Fruit fly (Drosophila melanogaster) whole organism, pupa: ENCODE results near the gene CG33796.

Source experiments
- CG10348 ChIP-seq: fragments of 200-800 bp; sonication (Bioruptor generic); IDR thresholded peaks from 2 replicates; pipeline ENCODE4 v1.3.6; 2022; ENCODE audit warnings: missing biosample characterization, missing genetic modification characterization
- CG12605 ChIP-seq: fragments of 200-800 bp; sonication (Bioruptor generic); IDR thresholded peaks from 2 replicates; pipeline ENCODE4 v1.3.6; 2022; ENCODE audit warnings: missing biosample characterization, missing genetic modification characterization
- CG13204 ChIP-seq: fragments of 200-800 bp; sonication (Bioruptor generic); optimal IDR thresholded peaks from 2 replicates; lab custom pipeline; 2018; ENCODE audit warnings: missing biosample characterization, mild to moderate bottlenecking, missing genetic modification characterization, moderate library complexity
- CG14655 ChIP-seq: fragments of 200-800 bp; sonication (Bioruptor generic); optimal IDR thresholded peaks from 3 replicates; lab custom pipeline; 2017; ENCODE audit warnings: mild to moderate bottlenecking, missing biosample characterization, missing genetic modification reagents, missing genetic modification characterization
- CG15710 ChIP-seq: fragments of 200-800 bp; sonication (Bioruptor generic); optimal IDR thresholded peaks from 2 replicates; lab custom pipeline; 2018; ENCODE audit warnings: missing biosample characterization, mild to moderate bottlenecking, missing genetic modification characterization, moderate library complexity
- CG17806 ChIP-seq: fragments of 200-800 bp; sonication (Bioruptor generic); optimal IDR thresholded peaks from 2 replicates; lab custom pipeline; 2018; ENCODE audit warnings: missing biosample characterization, mild to moderate bottlenecking, missing genetic modification characterization, moderate library complexity
- CG32121 ChIP-seq: fragments of 200-800 bp; sonication (Bioruptor generic); IDR thresholded peaks from 2 replicates; pipeline ENCODE4 v1.3.6; 2022; ENCODE audit warnings: missing biosample characterization, missing genetic modification characterization
- CG34367 ChIP-seq: fragments of 200-800 bp; sonication (Bioruptor generic); optimal IDR thresholded peaks from 2 replicates; lab custom pipeline; 2018; ENCODE audit warnings: missing biosample characterization, mild to moderate bottlenecking, missing genetic modification characterization
- CG4496 ChIP-seq: fragments of 200-800 bp; sonication (Bioruptor generic); IDR thresholded peaks from 3 replicates; pipeline ENCODE4 v1.3.6; 2022; ENCODE audit warnings: missing biosample characterization, missing genetic modification characterization
- CG8159 ChIP-seq: fragments of 200-800 bp; sonication (Bioruptor generic); optimal IDR thresholded peaks from 3 replicates; lab custom pipeline; 2018; ENCODE audit warnings: missing biosample characterization, mild to moderate bottlenecking, missing genetic modification characterization, moderate library complexity
- CG8301 ChIP-seq: fragments of 200-800 bp; sonication (Bioruptor generic); optimal IDR thresholded peaks from 2 replicates; lab custom pipeline; 2018; ENCODE audit warnings: missing biosample characterization, mild to moderate bottlenecking, missing genetic modification characterization
- CG9948 ChIP-seq: fragments of 200-800 bp; sonication (Bioruptor generic); optimal IDR thresholded peaks from 2 replicates; lab custom pipeline; 2018; ENCODE audit warnings: missing biosample characterization, mild to moderate bottlenecking, missing genetic modification characterization, moderate library complexity
- D1 ChIP-seq: fragments of 200-800 bp; sonication (Bioruptor generic); optimal IDR thresholded peaks from 2 replicates; lab custom pipeline; 2018; ENCODE audit warnings: missing biosample characterization, mild to moderate bottlenecking, missing genetic modification characterization, moderate library complexity
- EcR ChIP-seq: fragments of 200-800 bp; sonication (Bioruptor generic); optimal IDR thresholded peaks from 3 replicates; lab custom pipeline; 2019; ENCODE audit warnings: missing biosample characterization, missing genetic modification characterization, mild to moderate bottlenecking, moderate library complexity, missing genetic modification reagents
- Ets98B ChIP-seq: fragments of 200-800 bp; sonication (Bioruptor generic); IDR thresholded peaks from 2 replicates; pipeline ENCODE4 v1.3.6; 2022; ENCODE audit warnings: missing biosample characterization, missing genetic modification characterization
- Pif1A ChIP-seq: fragments of 200-800 bp; sonication (Bioruptor generic); optimal IDR thresholded peaks from 3 replicates; lab custom pipeline; 2016; ENCODE audit warnings: missing biosample characterization, missing genetic modification characterization
- Pif1B ChIP-seq: fragments of 200-800 bp; sonication (Bioruptor generic); optimal IDR thresholded peaks from 3 replicates; lab custom pipeline; 2016; ENCODE audit warnings: missing biosample characterization, missing genetic modification characterization
- Snoo ChIP-seq: fragments of 200-800 bp; sonication (Bioruptor generic); optimal IDR thresholded peaks from 3 replicates; lab custom pipeline; 2017; ENCODE audit warnings: missing biosample characterization, mild to moderate bottlenecking, missing genetic modification characterization, inconsistent platforms
- fd96Ca ChIP-seq: fragments of 200-800 bp; sonication (Bioruptor generic); IDR thresholded peaks from 3 replicates; pipeline ENCODE4 v1.3.6; 2022; ENCODE audit warnings: missing biosample characterization, missing genetic modification characterization
- gl ChIP-seq: fragments of 200-800 bp; sonication (Bioruptor generic); optimal IDR thresholded peaks from 2 replicates; lab custom pipeline; 2018; ENCODE audit warnings: missing biosample characterization, mild to moderate bottlenecking, missing genetic modification characterization
- rn ChIP-seq: fragments of 200-800 bp; sonication (Bioruptor generic); IDR thresholded peaks from 2 replicates; pipeline ENCODE4 v1.3.6; 2022; ENCODE audit warnings: missing biosample characterization, missing genetic modification characterization

Gene CG33796

DNA sequence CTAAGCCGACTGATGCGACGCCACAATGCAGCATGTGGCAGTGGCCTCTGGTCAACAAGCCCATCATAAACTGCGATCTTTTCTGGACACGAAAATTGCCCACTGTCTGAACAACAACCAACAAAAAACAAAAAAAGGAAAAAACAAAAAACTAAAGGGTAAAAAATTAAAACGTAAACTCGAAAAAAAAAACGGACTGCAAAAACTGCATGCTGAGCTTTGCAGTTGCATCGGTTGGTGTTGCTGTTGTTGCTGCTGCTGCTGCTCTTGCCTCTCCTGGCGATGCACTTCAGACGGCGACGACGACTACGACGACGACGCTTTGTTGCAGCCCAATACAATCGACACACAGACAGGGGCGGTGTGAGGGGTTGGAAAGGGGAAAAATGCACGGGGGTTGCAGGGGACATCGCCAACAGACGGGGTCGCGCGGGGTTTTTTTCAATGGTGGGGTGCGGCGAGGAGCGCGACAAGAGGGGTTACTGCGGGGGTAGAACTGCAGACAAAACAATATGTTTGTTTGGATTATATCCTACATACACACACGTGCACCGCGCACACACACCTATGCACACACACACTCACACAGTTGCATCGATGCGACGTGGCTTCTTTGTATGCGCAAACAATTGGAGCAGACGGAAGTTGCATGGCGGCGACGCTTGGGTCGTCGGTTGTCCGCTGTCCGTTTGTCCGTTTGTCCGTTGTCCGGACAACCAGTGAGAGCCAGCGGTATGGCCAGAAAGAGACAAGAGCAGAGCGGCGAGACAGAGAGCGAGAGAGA is 4.1 kb upstream of the CG33796 start:
- peak; percentile 30 for TF ChIP-seq CG17806 (tag; lab: Kevin White, UChicago)
- TF ChIP-seq CG9948 (tag; lab: Kevin White, UChicago), result peak; percentile 2
- peak; percentile 1 for TF ChIP-seq Pif1A (GFP tag; lab: Kevin White, UChicago)
- TF ChIP-seq CG4496, result peak; percentile 42; the same call in 1 of the 3 replicates
- TF ChIP-seq Snoo (tag; lab: Kevin White, UChicago), result peak; percentile 97
- peak; percentile 54 for TF ChIP-seq CG8159 (tag; lab: Kevin White, UChicago)
- peak; percentile 14 for TF ChIP-seq CG14655 (GFP tag; lab: Kevin White, UChicago)
- no peak for TF ChIP-seq CG32121 (GFP tag; lab: Robert Waterston, UW)
- no peak for TF ChIP-seq Ets98B
- peak; percentile 77 for TF ChIP-seq EcR
- no peak for TF ChIP-seq rn (GFP tag; lab: Robert Waterston, UW)
- peak; percentile 98 for TF ChIP-seq CG13204
- no peak for TF ChIP-seq CG12605
- TF ChIP-seq CG15710 (tag; lab: Kevin White, UChicago), result peak; percentile 36
- no peak for TF ChIP-seq CG34367
- TF ChIP-seq CG8301 (tag; lab: Kevin White, UChicago), result no peak
- peak; percentile 24 for TF ChIP-seq Pif1B (GFP tag; lab: Kevin White, UChicago)
- TF ChIP-seq D1, result peak; percentile 49
- 0 out of 3 replicates have a peak, but pooled peaks have one; percentile 29 for TF ChIP-seq fd96Ca (GFP tag; lab: Robert Waterston, UW)
- TF ChIP-seq gl, result peak; percentile 34
- no peak for TF ChIP-seq CG10348 (GFP tag; lab: Robert Waterston, UW)

DNA sequence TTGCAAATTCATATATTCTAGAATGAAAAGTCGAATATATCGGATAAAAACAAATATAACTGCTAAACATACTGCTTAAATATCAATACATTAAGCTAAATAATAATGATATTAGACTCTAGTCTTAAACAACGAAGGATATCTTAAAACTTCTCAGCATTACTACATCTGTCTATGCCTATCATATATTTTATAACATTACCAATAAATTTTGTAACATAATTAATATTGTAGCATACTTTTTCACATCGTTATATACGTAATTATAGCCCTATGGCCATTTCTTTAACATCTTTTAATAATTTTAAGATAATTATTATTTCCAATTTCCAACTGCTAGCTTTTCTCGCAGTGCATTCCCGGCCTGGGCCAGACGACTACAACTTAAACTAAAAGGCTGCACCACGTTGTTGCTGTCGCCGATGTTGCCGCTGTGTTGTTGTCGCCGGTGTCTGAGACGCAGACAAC is 2.9 kb upstream of the CG33796 start:
- TF ChIP-seq CG8159 (tag; lab: Kevin White, UChicago) (peak; percentile 86), CG8301 (tag; lab: Kevin White, UChicago) (peak; percentile 41), rn (GFP tag; lab: Robert Waterston, UW) (0 out of 2 replicates have a peak, but pooled peaks have one; percentile 16), CG12605 (no peak), CG13204 (peak; percentile 71), Ets98B (no peak), CG17806 (tag; lab: Kevin White, UChicago) (peak; percentile 77), fd96Ca (GFP tag; lab: Robert Waterston, UW) (no peak), CG9948 (tag; lab: Kevin White, UChicago) (peak; percentile 79), D1 (peak; percentile 68), CG10348 (GFP tag; lab: Robert Waterston, UW) (no peak), Snoo (tag; lab: Kevin White, UChicago) (peak; percentile 59), CG4496 (no peak), EcR (no peak), CG34367 (peak; percentile 74), Pif1A (GFP tag; lab: Kevin White, UChicago) (peak; percentile 30), Pif1B (GFP tag; lab: Kevin White, UChicago) (peak; percentile 53), CG15710 (tag; lab: Kevin White, UChicago) (peak; percentile 87), CG14655 (GFP tag; lab: Kevin White, UChicago) (peak; percentile 74), gl (no peak), CG32121 (GFP tag; lab: Robert Waterston, UW) (no peak)
- TF ChIP-seq, all 21 proteins: peak for 13

DNA sequence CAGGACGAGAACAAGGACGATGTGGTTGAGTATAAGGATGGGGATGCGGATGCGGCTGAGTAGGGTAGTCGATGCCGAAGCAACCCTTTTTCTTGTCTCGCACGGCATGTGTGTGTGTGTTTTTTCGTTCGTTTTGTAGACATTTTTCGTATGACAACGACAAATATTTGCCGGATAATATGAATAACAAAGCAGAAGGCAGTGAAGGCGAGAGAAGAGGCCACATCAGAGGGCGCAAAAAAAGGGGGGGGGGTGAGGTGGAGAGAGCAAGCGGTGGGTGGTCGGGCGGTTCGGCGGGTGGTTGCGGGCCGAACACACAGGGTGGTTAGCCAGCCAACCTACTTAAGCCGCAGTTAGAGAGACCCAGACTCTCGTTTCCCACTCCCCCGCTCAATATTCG is 2.5 kb upstream of the CG33796 start:
- TF ChIP-seq Snoo (tag; lab: Kevin White, UChicago), result no peak
- TF ChIP-seq CG9948 (tag; lab: Kevin White, UChicago), result no peak
- no peak for TF ChIP-seq rn (GFP tag; lab: Robert Waterston, UW)
- TF ChIP-seq gl, result no peak
- TF ChIP-seq CG15710 (tag; lab: Kevin White, UChicago), result no peak
- TF ChIP-seq CG17806 (tag; lab: Kevin White, UChicago), result no peak
- no peak for TF ChIP-seq CG13204
- TF ChIP-seq Pif1A (GFP tag; lab: Kevin White, UChicago), result no peak
- TF ChIP-seq Pif1B (GFP tag; lab: Kevin White, UChicago), result no peak
- no peak for TF ChIP-seq EcR
- TF ChIP-seq CG4496, result no peak
- no peak for TF ChIP-seq fd96Ca (GFP tag; lab: Robert Waterston, UW)
- TF ChIP-seq CG34367, result no peak

DNA sequence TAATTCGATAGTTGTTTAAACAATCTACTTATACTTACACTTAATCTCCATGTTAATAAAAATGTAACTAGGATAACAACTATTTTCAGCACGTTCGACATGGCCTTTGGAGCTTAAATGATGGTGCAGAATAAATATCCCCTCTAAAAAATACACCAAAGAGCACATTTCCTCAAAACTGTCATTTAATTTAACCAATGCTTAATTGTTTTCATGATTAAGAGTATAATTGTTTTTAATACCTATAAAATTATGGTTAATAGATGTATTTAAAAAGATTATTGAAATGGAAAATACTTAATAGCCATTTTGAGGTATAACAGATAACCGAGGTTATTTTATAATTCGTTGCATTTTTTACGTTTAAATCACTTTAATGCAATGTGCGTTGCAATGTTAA is 1.4 kb upstream of the CG33796 start, which contains the start of gene CG33795:
Gene CG33795, minus strand, starts transcription at position 101 of the 400 bp plus-strand sequence.
- TF ChIP-seq CG13204 (no peak), Pif1A (GFP tag; lab: Kevin White, UChicago) (no peak), fd96Ca (GFP tag; lab: Robert Waterston, UW) (no peak), CG9948 (tag; lab: Kevin White, UChicago) (no peak), EcR (no peak), CG17806 (tag; lab: Kevin White, UChicago) (no peak), CG14655 (GFP tag; lab: Kevin White, UChicago) (no peak), Pif1B (GFP tag; lab: Kevin White, UChicago) (no peak), rn (GFP tag; lab: Robert Waterston, UW) (no peak), CG15710 (tag; lab: Kevin White, UChicago) (no peak), CG8159 (tag; lab: Kevin White, UChicago) (no peak), CG12605 (no peak)
- TF ChIP-seq, all 21 proteins: peak for 0

DNA sequence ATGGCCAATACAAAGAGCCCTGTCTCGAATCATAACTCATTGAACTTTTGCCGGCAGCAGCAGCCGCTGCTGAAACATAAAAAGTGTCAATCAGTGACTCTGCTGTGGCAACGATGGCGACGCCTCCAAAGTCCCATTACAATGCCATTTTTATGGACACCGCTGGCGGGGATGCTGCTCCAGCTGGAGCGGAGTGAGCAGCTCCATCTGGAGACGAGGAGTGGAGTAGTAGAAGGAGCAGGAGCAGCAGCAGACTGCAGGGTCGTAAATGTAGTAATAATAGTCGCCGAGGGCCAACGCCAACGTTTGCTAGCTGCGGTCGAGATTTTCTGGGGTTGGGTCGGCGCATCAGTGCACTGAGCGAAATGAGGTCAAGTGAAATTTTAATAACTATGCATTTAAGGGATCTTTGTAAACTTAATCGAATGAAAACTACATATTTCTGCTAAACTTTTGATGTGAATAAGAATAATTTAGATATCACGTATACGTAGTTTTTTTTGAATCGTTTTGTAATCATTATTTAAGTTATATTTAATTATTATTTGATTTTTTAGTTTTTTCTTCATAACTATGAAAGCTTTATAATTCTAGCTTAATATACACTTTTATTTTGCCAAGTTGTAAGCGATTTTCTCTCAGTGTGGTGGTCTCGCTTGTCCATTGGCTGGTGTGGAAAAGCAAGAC is 1.3 kb downstream of the CG33796 start:
- TF ChIP-seq CG15710 (tag; lab: Kevin White, UChicago) (peak; percentile 38), D1 (peak; percentile 1), CG17806 (tag; lab: Kevin White, UChicago) (peak; percentile 45), Ets98B (no peak), fd96Ca (GFP tag; lab: Robert Waterston, UW) (no peak), CG14655 (GFP tag; lab: Kevin White, UChicago) (peak; percentile 52), Pif1A (GFP tag; lab: Kevin White, UChicago) (no peak), CG4496 (0 out of 3 replicates have a peak, but pooled peaks have one; percentile 13), CG8159 (tag; lab: Kevin White, UChicago) (peak; percentile 64), CG32121 (GFP tag; lab: Robert Waterston, UW) (no peak), CG13204 (peak; percentile 60), Snoo (tag; lab: Kevin White, UChicago) (no peak), gl (no peak), CG8301 (tag; lab: Kevin White, UChicago) (peak; percentile 2), CG10348 (GFP tag; lab: Robert Waterston, UW) (no peak), EcR (peak; percentile 21), CG9948 (tag; lab: Kevin White, UChicago) (peak; percentile 57)
